Worm (Caenorhabditis elegans) whole organism, L2 larva: ENCODE measurements around the gene mpz-3.
A peak's percentile ranks its signal among the peaks of the same experiment; 100 is the strongest.

ENCODE experiments used
- R02D3.7 ChIP-seq: fragments of 150-350 bp; optimal IDR thresholded peaks from 2 replicates; lab custom pipeline; 2014; ENCODE audit warnings: missing biosample characterization, missing genetic modification characterization
- ZK546.5 ChIP-seq: sonication (generic microtip); optimal IDR thresholded peaks from 2 replicates; lab custom pipeline; 2017; ENCODE audit warnings: missing biosample characterization, missing genetic modification characterization
- alr-1 ChIP-seq: fragments of 150-350 bp; optimal IDR thresholded peaks from 2 replicates; lab custom pipeline; 2014; ENCODE audit warnings: missing biosample characterization, missing genetic modification characterization
- aly-2 ChIP-seq: fragments of 150-350 bp; optimal IDR thresholded peaks from 2 replicates; lab custom pipeline; 2014; ENCODE audit warnings: missing biosample characterization, missing genetic modification characterization
- ama-1 ChIP-seq: fragments of 150-350 bp; optimal IDR thresholded peaks from 2 replicates; lab custom pipeline; 2018; ENCODE audit warnings: inconsistent platforms
- blmp-1 ChIP-seq: sonication (generic microtip); optimal IDR thresholded peaks from 2 replicates; lab custom pipeline; 2017; ENCODE audit warnings: missing genetic modification characterization, mild to moderate bottlenecking, missing compliant biosample characterization, antibody characterized with exemption, moderate library complexity; ENCODE audit not compliant: insufficient read depth
- ceh-16 ChIP-seq: fragments of 150-350 bp; optimal IDR thresholded peaks from 2 replicates; lab custom pipeline; 2014; ENCODE audit warnings: missing biosample characterization, missing genetic modification characterization
- ceh-82 ChIP-seq: fragments of 150-350 bp; optimal IDR thresholded peaks from 2 replicates; lab custom pipeline; 2014; ENCODE audit warnings: missing biosample characterization, missing genetic modification characterization
- crh-2 ChIP-seq: sonication (generic microtip); optimal IDR thresholded peaks from 2 replicates; lab custom pipeline; 2017; ENCODE audit warnings: missing biosample characterization, missing genetic modification characterization
- egl-27 ChIP-seq: sonication (generic microtip); optimal IDR thresholded peaks from 3 replicates; lab custom pipeline; 2017; ENCODE audit warnings: missing biosample characterization, missing genetic modification reagents, missing genetic modification characterization
- elt-1 ChIP-seq: fragments of 150-350 bp; optimal IDR thresholded peaks from 2 replicates; lab custom pipeline; 2014; ENCODE audit warnings: missing biosample characterization, missing genetic modification characterization
- fos-1 ChIP-seq: fragments of 150-350 bp; optimal IDR thresholded peaks from 2 replicates; lab custom pipeline; 2014; ENCODE audit warnings: missing biosample characterization, missing genetic modification characterization
- lin-11 ChIP-seq: fragments of 150-350 bp; sonication (generic microtip); optimal IDR thresholded peaks from 2 replicates; lab custom pipeline; 2014; ENCODE audit warnings: missing biosample characterization, missing genetic modification characterization, inconsistent platforms, mixed read lengths
- lin-13 ChIP-seq: fragments of 150-350 bp; optimal IDR thresholded peaks from 2 replicates; lab custom pipeline; 2014; ENCODE audit warnings: missing biosample characterization, missing genetic modification reagents, missing genetic modification characterization
- lin-39 ChIP-seq: fragments of 150-350 bp; optimal IDR thresholded peaks from 2 replicates; lab custom pipeline; 2014; ENCODE audit warnings: missing biosample characterization, missing genetic modification reagents, missing genetic modification characterization
- lsy-2 ChIP-seq, 2 experiments: fragments of 150-350 bp in 1 of 2; sonication (generic microtip) in 1 of 2; optimal IDR thresholded peaks; 2 replicates each; lab custom pipeline; 2014 to 2017; ENCODE audit warnings: missing biosample characterization in 2 of 2, missing genetic modification characterization in 2 of 2
- mab-5 ChIP-seq: fragments of 150-350 bp; optimal IDR thresholded peaks from 2 replicates; lab custom pipeline; 2014; ENCODE audit warnings: missing biosample characterization, missing genetic modification characterization
- mbf-1 ChIP-seq: sonication (generic microtip); optimal IDR thresholded peaks from 2 replicates; lab custom pipeline; 2017; ENCODE audit warnings: missing biosample characterization, missing genetic modification characterization
- mdl-1 ChIP-seq, 2 experiments: fragments of 150-350 bp in 1 of 2; sonication (generic microtip) in 1 of 2; optimal IDR thresholded peaks; 2 replicates each; lab custom pipeline; 2017; ENCODE audit warnings: missing biosample characterization in 2 of 2, missing genetic modification characterization in 2 of 2
- nhr-10 ChIP-seq: sonication (generic microtip); optimal IDR thresholded peaks from 2 replicates; lab custom pipeline; 2017; ENCODE audit warnings: missing biosample characterization, missing genetic modification characterization
- nhr-11 ChIP-seq: fragments of 150-350 bp; optimal IDR thresholded peaks from 2 replicates; lab custom pipeline; 2014; ENCODE audit warnings: missing biosample characterization, missing genetic modification characterization
- nhr-12 ChIP-seq: fragments of 150-350 bp; optimal IDR thresholded peaks from 2 replicates; lab custom pipeline; 2014; ENCODE audit warnings: missing biosample characterization, missing genetic modification characterization
- nhr-129 ChIP-seq: fragments of 150-350 bp; optimal IDR thresholded peaks from 2 replicates; lab custom pipeline; 2014; ENCODE audit warnings: missing biosample characterization, missing genetic modification characterization
- nhr-21 ChIP-seq: fragments of 150-350 bp; optimal IDR thresholded peaks from 2 replicates; lab custom pipeline; 2014; ENCODE audit warnings: missing biosample characterization, missing genetic modification characterization
- nhr-23 ChIP-seq: fragments of 150-350 bp; optimal IDR thresholded peaks from 2 replicates; lab custom pipeline; 2014; ENCODE audit warnings: missing biosample characterization, missing genetic modification reagents, missing genetic modification characterization
- nhr-237 ChIP-seq: fragments of 150-350 bp; optimal IDR thresholded peaks from 2 replicates; lab custom pipeline; 2014; ENCODE audit warnings: missing biosample characterization, missing genetic modification characterization
- nhr-25 ChIP-seq: fragments of 150-350 bp; sonication (generic microtip); optimal IDR thresholded peaks from 3 replicates; lab custom pipeline; 2014; ENCODE audit warnings: missing biosample characterization, missing genetic modification characterization
- nhr-6 ChIP-seq: fragments of 150-350 bp; optimal IDR thresholded peaks from 2 replicates; lab custom pipeline; 2014; ENCODE audit warnings: missing biosample characterization, missing genetic modification characterization
- peb-1 ChIP-seq: fragments of 150-350 bp; optimal IDR thresholded peaks from 2 replicates; lab custom pipeline; 2014; ENCODE audit warnings: missing biosample characterization, missing genetic modification characterization
- sem-4 ChIP-seq: fragments of 150-350 bp; optimal IDR thresholded peaks from 2 replicates; lab custom pipeline; 2014; ENCODE audit warnings: missing biosample characterization, missing genetic modification reagents, missing genetic modification characterization
- skn-1 ChIP-seq: sonication (generic microtip); optimal IDR thresholded peaks from 2 replicates; lab custom pipeline; 2017; ENCODE audit warnings: missing biosample characterization, missing genetic modification characterization
- sma-3 ChIP-seq: sonication (generic microtip); optimal IDR thresholded peaks from 2 replicates; lab custom pipeline; 2016; ENCODE audit warnings: missing genetic modification reagents, missing genetic modification characterization, missing compliant biosample characterization
- sma-9 ChIP-seq, 2 experiments: fragments of 150-350 bp in 1 of 2; sonication (generic microtip) in 1 of 2; optimal IDR thresholded peaks; 2 replicates each; lab custom pipeline; 2014 to 2016; ENCODE audit warnings: missing genetic modification characterization in 2 of 2, mild to moderate bottlenecking in 1 of 2, missing biosample characterization in 1 of 2, missing compliant biosample characterization in 1 of 2, missing genetic modification reagents in 1 of 2, moderate library complexity in 1 of 2
- unc-55 ChIP-seq: fragments of 150-350 bp; sonication (generic microtip); optimal IDR thresholded peaks from 3 replicates; lab custom pipeline; 2014; ENCODE audit warnings: missing biosample characterization, missing genetic modification reagents, missing genetic modification characterization
- zag-1 ChIP-seq: fragments of 150-350 bp; optimal IDR thresholded peaks from 2 replicates; lab custom pipeline; 2014; ENCODE audit warnings: missing biosample characterization, missing genetic modification characterization
- ztf-11 ChIP-seq: sonication (generic microtip); optimal IDR thresholded peaks from 2 replicates; lab custom pipeline; 2017; ENCODE audit warnings: missing biosample characterization, missing genetic modification characterization
- ztf-4 ChIP-seq: fragments of 150-350 bp; optimal IDR thresholded peaks from 2 replicates; lab custom pipeline; 2014; ENCODE audit warnings: missing biosample characterization, missing genetic modification characterization

mpz-3 gene

DNA sequence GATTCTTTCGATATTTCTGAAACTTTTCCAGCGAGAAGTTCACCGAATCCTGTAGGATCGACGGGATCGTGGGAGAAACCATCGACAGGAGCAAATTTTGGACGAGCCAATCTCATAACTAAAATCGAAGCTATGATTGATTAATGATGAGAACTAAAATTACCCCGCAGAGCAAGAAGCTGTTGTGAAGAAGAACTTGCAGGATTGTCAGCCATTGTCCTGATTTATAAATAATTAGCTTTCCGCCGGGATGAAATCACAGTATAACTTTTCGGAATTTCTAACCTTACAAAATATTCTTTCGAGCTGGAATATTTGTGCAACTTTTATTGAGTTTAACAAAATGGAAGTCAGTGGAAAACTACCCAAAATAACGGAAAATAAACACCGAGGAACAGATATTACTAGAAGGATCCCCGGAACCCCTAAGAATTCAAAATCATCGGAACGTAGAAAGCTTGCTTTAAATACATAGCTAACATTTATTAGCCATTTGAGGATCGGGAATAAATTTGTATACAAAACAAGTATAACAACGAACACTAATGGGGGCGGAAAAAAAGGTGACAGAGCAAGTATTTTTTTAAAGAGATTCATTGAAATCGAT, 22.2 kb upstream of the mpz-3 start, which contains the start of gene C56C10.7:
Gene C56C10.7, minus strand, starts transcription at position 312 of the 607 bp plus-strand sequence.
- TF ChIP-seq lsy-2 (tag; optimal IDR thresholded peaks at IDR 0.05; lab: Kevin White, UChicago), result peak; percentile 25 to 50
- peak; percentile 27 for TF ChIP-seq sma-9 (GFP tag; optimal IDR thresholded peaks at IDR 0.05; lab: Kevin White, UChicago)
- TF ChIP-seq sma-9 (tag; optimal IDR thresholded peaks at IDR 0.05; lab: Kevin White, UChicago), result no peak
- TF ChIP-seq crh-2 (tag; lab: Kevin White, UChicago), result peak; percentile 51
- TF ChIP-seq ZK546.5 (tag; lab: Kevin White, UChicago), result no peak
- TF ChIP-seq sma-3 (GFP tag; lab: Kevin White, UChicago), result peak; percentile 33
- no peak for TF ChIP-seq unc-55
- peak; percentile 69 for TF ChIP-seq ztf-4 (tag; lab: Kevin White, UChicago)
- TF ChIP-seq zag-1, result no peak
- TF ChIP-seq blmp-1, result no peak
- peak; percentile 40 for TF ChIP-seq ama-1 (lab: Kevin White, UChicago)

DNA sequence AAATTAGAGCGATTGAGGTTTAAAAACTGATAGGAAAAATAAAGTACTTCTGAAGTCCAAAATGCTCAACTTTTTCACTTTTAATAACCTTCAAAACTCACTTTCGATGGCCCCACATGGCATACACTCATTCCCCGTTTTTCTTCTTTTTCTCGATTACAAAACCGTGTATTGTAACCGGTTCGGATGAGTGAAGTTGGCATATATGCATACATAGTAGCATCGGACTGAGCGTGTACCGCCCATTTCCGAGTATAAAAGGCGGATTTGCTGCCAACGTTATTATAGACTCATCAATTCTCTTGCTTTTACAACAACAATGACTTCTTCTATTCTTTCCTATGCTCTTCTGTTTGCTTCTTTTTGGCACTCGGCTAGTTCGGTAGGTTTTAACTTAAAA, 17.6 kb upstream of the mpz-3 start, which contains the start of gene C56C10.4:
Gene C56C10.4, plus strand, starts transcription at position 301 of the 400 bp plus-strand sequence.
- no peak for TF ChIP-seq mab-5 (tag; lab: Kevin White, UChicago)
- no peak for TF ChIP-seq ama-1 (lab: Kevin White, UChicago)
- TF ChIP-seq ceh-16 (tag; lab: Kevin White, UChicago), result no peak
- no peak for TF ChIP-seq ztf-11 (tag; lab: Kevin White, UChicago)
- TF ChIP-seq nhr-129 (tag; lab: Kevin White, UChicago), result no peak
- no peak for TF ChIP-seq crh-2 (tag; lab: Kevin White, UChicago)
- TF ChIP-seq skn-1 (tag; lab: Kevin White, UChicago), result no peak
- TF ChIP-seq ceh-82 (tag; lab: Kevin White, UChicago), result no peak
- no peak for TF ChIP-seq nhr-11
- TF ChIP-seq elt-1, result no peak
- TF ChIP-seq zag-1, result no peak
- no peak for TF ChIP-seq unc-55
- TF ChIP-seq peb-1 (tag; lab: Kevin White, UChicago), result no peak
- no peak for TF ChIP-seq nhr-12 (tag; lab: Kevin White, UChicago)
- no peak for TF ChIP-seq nhr-25 (tag; lab: Kevin White, UChicago)
- no peak for TF ChIP-seq ZK546.5 (tag; lab: Kevin White, UChicago)
- TF ChIP-seq, all 48 proteins: peak for 0

DNA sequence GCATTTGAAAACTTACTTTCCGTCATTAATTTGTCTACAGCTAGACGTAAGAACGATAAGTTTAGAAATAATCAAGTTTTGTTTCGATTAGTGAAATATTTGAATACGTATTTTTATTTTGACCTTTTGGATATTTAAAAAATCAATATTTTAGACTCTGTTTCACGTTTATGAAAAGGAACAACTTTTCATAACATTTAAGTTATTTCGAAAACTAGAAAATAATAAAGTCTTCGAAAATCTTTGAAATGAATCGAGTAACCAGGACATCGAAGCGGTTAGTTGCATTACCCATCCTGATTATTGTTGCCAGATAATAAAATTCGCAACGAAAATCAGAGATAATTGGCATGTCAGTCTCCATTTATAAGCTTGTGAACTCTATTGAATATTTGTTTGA, 16.0 kb upstream of the mpz-3 start, which contains the start of gene C56C10.6:
Gene C56C10.6, minus strand, starts transcription at position 101 of the 400 bp plus-strand sequence.
- TF ChIP-seq fos-1 (tag; lab: Kevin White, UChicago) (no peak), sem-4 (tag; lab: Kevin White, UChicago) (no peak), ceh-82 (tag; lab: Kevin White, UChicago) (no peak), skn-1 (tag; lab: Kevin White, UChicago) (no peak), ztf-11 (tag; lab: Kevin White, UChicago) (no peak), egl-27 (tag; lab: Kevin White, UChicago) (no peak), nhr-237 (tag; lab: Kevin White, UChicago) (no peak), lin-13 (GFP tag; lab: Kevin White, UChicago) (no peak), R02D3.7 (tag; lab: Kevin White, UChicago) (no peak), nhr-10 (no peak), aly-2 (tag; lab: Kevin White, UChicago) (no peak), lin-39 (tag; lab: Kevin White, UChicago) (no peak), lin-11 (tag; lab: Kevin White, UChicago) (no peak), nhr-6 (tag; lab: Kevin White, UChicago) (no peak), peb-1 (tag; lab: Kevin White, UChicago) (no peak), nhr-21 (tag; lab: Kevin White, UChicago) (no peak), nhr-23 (tag; lab: Kevin White, UChicago) (no peak), alr-1 (tag; lab: Kevin White, UChicago) (no peak)

DNA sequence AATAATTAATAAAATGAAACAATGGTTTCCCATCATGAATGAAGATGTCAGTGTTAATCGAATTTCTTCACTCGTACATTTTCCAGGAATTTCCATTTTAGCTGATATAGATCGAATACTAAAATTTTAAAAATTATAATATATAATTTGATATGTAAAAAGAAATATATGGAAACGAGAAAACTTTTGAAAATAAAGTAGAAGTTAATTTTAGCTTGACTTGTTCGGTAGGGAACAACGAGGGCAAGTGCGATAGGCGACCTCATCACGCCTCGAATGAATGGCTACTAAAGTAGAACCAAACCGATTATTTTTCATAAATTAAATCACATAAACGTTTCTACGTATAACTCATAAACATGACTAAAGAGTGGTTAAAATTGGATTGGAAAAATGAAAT, 13.2 kb upstream of the mpz-3 start, which contains the start of gene sra-31:
Gene sra-31, minus strand, starts transcription at position 101 of the 400 bp plus-strand sequence.
- TF ChIP-seq nhr-25 (tag; lab: Kevin White, UChicago), result no peak
- no peak for TF ChIP-seq ceh-16 (tag; lab: Kevin White, UChicago)
- TF ChIP-seq mbf-1 (tag; lab: Kevin White, UChicago), result no peak
- no peak for TF ChIP-seq mdl-1 (tag; optimal IDR thresholded peaks at IDR 0.05; lab: Kevin White, UChicago)
